Worm (Caenorhabditis elegans): ENCODE results near the gene twk-7.

The twk-7 gene

DNA sequence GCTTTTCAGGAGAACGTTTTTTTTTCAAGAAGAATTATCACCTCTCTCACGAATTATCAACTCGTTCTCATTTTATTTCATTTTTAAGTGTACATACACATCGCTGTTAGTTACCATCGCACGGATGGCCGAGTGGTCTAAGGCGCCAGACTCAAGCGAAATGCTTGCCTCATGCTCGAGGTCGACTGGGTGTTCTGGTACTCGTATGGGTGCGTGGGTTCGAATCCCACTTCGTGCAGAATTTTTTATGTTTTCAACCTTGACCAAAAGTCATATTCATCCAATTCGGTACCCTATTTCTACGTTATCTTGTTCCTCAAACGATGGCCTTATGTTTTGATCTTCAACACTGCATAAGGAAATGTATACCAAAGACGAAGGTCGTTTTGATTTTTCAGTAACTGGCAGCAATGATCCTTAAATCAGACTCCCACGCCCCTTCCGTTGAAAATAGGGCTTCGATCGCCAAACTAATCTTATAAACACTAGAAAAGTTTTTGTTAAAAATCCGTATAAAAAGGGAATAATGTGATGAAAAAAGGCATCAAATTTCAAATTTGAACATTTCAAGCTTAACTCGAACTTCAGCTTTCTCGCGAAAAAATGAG, 4.2 kb downstream of the twk-7 start, which contains the start of gene fip-1 (continued):
- TF ChIP-seq php-3 (GFP tag; IDR thresholded peaks at IDR 0.05) (no peak), dve-1 (tag; optimal IDR thresholded peaks at IDR 0.05; ENCODE audit: insufficient read depth) (peak; percentile 37), nhr-41 (GFP tag; IDR thresholded peaks at IDR 0.05) (no peak), madf-9 (GFP tag; conservative IDR thresholded peaks at IDR 0.05) (0 out of 2 replicates have a peak, but pooled peaks have one; percentile 57), ceh-20 (GFP tag; IDR thresholded peaks at IDR 0.05) (peak; percentile 51; the same call in 1 of the 2 replicates), zfp-3 (GFP tag; conservative IDR thresholded peaks at IDR 0.05) (0 out of 2 replicates have a peak, but pooled peaks have one; percentile 40), duxl-1 (tag; optimal IDR thresholded peaks at IDR 0.05; ENCODE audit: poor library complexity) (peak; percentile 66), mes-2 (tag; optimal IDR thresholded peaks at IDR 0.05; ENCODE audit: poor library complexity, severe bottlenecking) (peak; percentile 55), D1046.2 (GFP tag; IDR thresholded peaks at IDR 0.05) (0 out of 2 replicates have a peak, but pooled peaks have one; percentile 70), rbr-2 (tag; optimal IDR thresholded peaks at IDR 0.05) (peak; percentile 15), madf-5 (GFP tag; IDR thresholded peaks at IDR 0.05) (peak; percentile 40 to 69; a peak in 1 of 4 replicates), nhr-102 (tag; optimal IDR thresholded peaks at IDR 0.05) (peak; percentile 26), lim-7 (GFP tag; IDR thresholded peaks at IDR 0.05) (peak; percentile 89), mep-1 (tag; optimal IDR thresholded peaks at IDR 0.05) (peak; percentile 21), lin-29 (GFP tag; IDR thresholded peaks at IDR 0.05) (no peak), daf-19 (GFP tag; conservative IDR thresholded peaks at IDR 0.05) (no peak), jun-1 (tag; optimal IDR thresholded peaks at IDR 0.05) (no peak), mdl-1 (tag; optimal IDR thresholded peaks at IDR 0.05) (no peak), F26F4.8 (GFP tag; conservative IDR thresholded peaks at IDR 0.05) (peak; percentile 84), lin-13 (GFP tag; optimal IDR thresholded peaks at IDR 0.05) (peak; percentile 16), ZK337.2 (GFP tag; IDR thresholded peaks at IDR 0.05) (peak; percentile 77), lir-3 (tag; optimal IDR thresholded peaks at IDR 0.05) (peak; percentile 5), lin-38 (GFP tag; IDR thresholded peaks at IDR 0.05) (peak; percentile 73), T26A8.4 (GFP tag; IDR thresholded peaks at IDR 0.05) (no peak)

DNA sequence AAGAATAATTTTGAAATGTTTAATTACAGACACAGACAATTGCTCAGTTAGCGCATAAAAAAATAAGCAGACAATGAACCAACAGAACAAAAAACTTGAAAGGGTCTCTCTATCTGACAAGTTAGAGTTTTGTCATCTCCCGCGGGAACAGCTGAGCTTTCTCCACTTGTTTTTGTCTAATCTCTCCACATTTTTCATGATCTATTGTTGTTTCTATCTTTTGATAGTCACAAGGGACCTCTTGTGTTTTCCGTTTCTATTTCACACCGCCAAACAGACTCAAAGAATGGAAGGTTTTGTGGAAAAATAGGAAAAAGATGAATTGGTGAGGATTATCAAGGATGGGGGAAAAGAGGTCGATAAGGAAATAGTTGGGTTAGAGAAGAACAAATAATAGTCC, 6.7 kb downstream of the twk-7 start:
- TF ChIP-seq pha-4 (GFP tag; IDR thresholded peaks at IDR 0.05) (no peak), pha-4 (tag; optimal IDR thresholded peaks at IDR 0.05) (no peak), nhr-6 (tag; optimal IDR thresholded peaks at IDR 0.05) (no peak), rbr-2 (tag; optimal IDR thresholded peaks at IDR 0.05) (peak; percentile 5), unc-62 (GFP tag; optimal IDR thresholded peaks at IDR 0.05 in 1 of 2) (peak in 1 of 2 experiments; percentile 94), unc-62 (tag; optimal IDR thresholded peaks at IDR 0.05) (no peak), R02D3.7 (tag; optimal IDR thresholded peaks at IDR 0.05) (no peak), mxl-3 (GFP tag; optimal IDR thresholded peaks at IDR 0.05) (no peak), nhr-41 (GFP tag; IDR thresholded peaks at IDR 0.05) (no peak), lsy-2 (tag; optimal IDR thresholded peaks at IDR 0.05) (peak in 1 of 2 experiments; percentile 44), F49E8.2 (tag; optimal IDR thresholded peaks at IDR 0.05; ENCODE audit: borderline replicate concordance) (no peak), hmg-1.1 (GFP tag; IDR thresholded peaks at IDR 0.05) (0 out of 2 replicates have a peak, but pooled peaks have one; percentile 10), daf-12 (tag; optimal IDR thresholded peaks at IDR 0.05) (no peak), mep-1 (tag; optimal IDR thresholded peaks at IDR 0.05) (peak; percentile 27), zag-1 (tag; optimal IDR thresholded peaks at IDR 0.05) (no peak), T26A8.4 (GFP tag; IDR thresholded peaks at IDR 0.05) (no peak), hlh-30 (tag; optimal IDR thresholded peaks at IDR 0.05; ENCODE audit: insufficient read depth) (peak; percentile 32), tra-1 (GFP tag; IDR thresholded peaks at IDR 0.05) (no peak), ztf-11 (tag; optimal IDR thresholded peaks at IDR 0.05) (no peak), ceh-20 (GFP tag; IDR thresholded peaks at IDR 0.05) (0 out of 2 replicates have a peak, but pooled peaks have one; percentile 36), jun-1 (tag; optimal IDR thresholded peaks at IDR 0.05) (no peak), nhr-48 (tag; optimal IDR thresholded peaks at IDR 0.05) (no peak), F26F4.8 (GFP tag; conservative IDR thresholded peaks at IDR 0.05) (no peak), daf-16 (GFP tag; optimal IDR thresholded peaks at IDR 0.05) (peak in 1 of 2 experiments; percentile 30), daf-16 (tag; optimal IDR thresholded peaks at IDR 0.05) (no peak), nhr-77 (tag; optimal IDR thresholded peaks at IDR 0.05) (no peak), aha-1 (tag) (no peak), lin-38 (GFP tag; IDR thresholded peaks at IDR 0.05) (no peak), nhr-25 (tag; optimal IDR thresholded peaks at IDR 0.05; ENCODE audit: borderline replicate concordance, insufficient read depth) (no peak), zfp-3 (GFP tag; conservative IDR thresholded peaks at IDR 0.05) (no peak), lin-39 (tag; optimal IDR thresholded peaks at IDR 0.05) (peak; percentile 11), lim-7 (GFP tag; IDR thresholded peaks at IDR 0.05) (no peak), skn-1 (tag; optimal IDR thresholded peaks at IDR 0.05) (no peak), dmd-9 (GFP tag; IDR thresholded peaks at IDR 0.05) (no peak)
